Worm (Caenorhabditis elegans): Measurements from ENCODE around the gene T09F5.20.
A peak's percentile ranks its signal among the peaks of the same experiment; 100 is the strongest.

The T09F5.20 gene

ce11 chrV:15187083-15188057 lies 39.7 kb upstream of the T09F5.20 start, which contains the start of the genes cyn-7 and bath-36 (continued):
- TF ChIP-seq aly-2 (tag; optimal IDR thresholded peaks at IDR 0.05) = no peak
- TF ChIP-seq ZK546.5 (tag; optimal IDR thresholded peaks at IDR 0.05) = no peak
- no peak for TF ChIP-seq ztf-11 (tag; optimal IDR thresholded peaks at IDR 0.05)
- TF ChIP-seq sem-4 (tag; optimal IDR thresholded peaks at IDR 0.05) = peak; percentile 24
- no peak for TF ChIP-seq nhr-10 (tag; optimal IDR thresholded peaks at IDR 0.05)
- peak; percentile 3 for TF ChIP-seq mab-5 (tag; optimal IDR thresholded peaks at IDR 0.05)
- no peak for TF ChIP-seq zag-1 (tag; optimal IDR thresholded peaks at IDR 0.05)
- TF ChIP-seq ama-1 (optimal IDR thresholded peaks at IDR 0.05) = no peak
- no peak for TF ChIP-seq lin-11 (tag; optimal IDR thresholded peaks at IDR 0.05)
- TF ChIP-seq snpc-4 (tag; optimal IDR thresholded peaks at IDR 0.05) = peak; percentile 28
- peak; percentile 70 for TF ChIP-seq lin-13 (GFP tag; optimal IDR thresholded peaks at IDR 0.05)

ce11 chrV:15186259-15186927 lies 38.7 kb upstream of the T09F5.20 start, which contains the start of gene Y75B12B.3:
Gene Y75B12B.3, minus strand, starts transcription at chrV:15186279.
- TF ChIP-seq elt-1 (tag; optimal IDR thresholded peaks at IDR 0.05) (no peak), lin-11 (tag; optimal IDR thresholded peaks at IDR 0.05) (no peak), ama-1 (optimal IDR thresholded peaks at IDR 0.05) (peak; percentile 75), mab-5 (tag; optimal IDR thresholded peaks at IDR 0.05) (no peak), lsy-2 (tag; optimal IDR thresholded peaks at IDR 0.05) (peak in 1 of 2 experiments; percentile 29)

ce11 chrV:15184097-15185040 lies 36.7 kb upstream of the T09F5.20 start, which contains the start of gene Y75B12B.1:
Gene Y75B12B.1, plus strand, starts transcription at chrV:15184699.
- no peak for TF ChIP-seq lsy-2 (tag; optimal IDR thresholded peaks at IDR 0.05)
- no peak for TF ChIP-seq nhr-6 (tag; optimal IDR thresholded peaks at IDR 0.05)
- no peak for TF ChIP-seq ztf-4 (tag; optimal IDR thresholded peaks at IDR 0.05)
- no peak for TF ChIP-seq fos-1 (tag; optimal IDR thresholded peaks at IDR 0.05)
- TF ChIP-seq ceh-16 (tag; optimal IDR thresholded peaks at IDR 0.05) = no peak
- no peak for TF ChIP-seq Y55F3AM.14 (GFP tag; optimal IDR thresholded peaks at IDR 0.05)
- TF ChIP-seq ZK546.5 (tag; optimal IDR thresholded peaks at IDR 0.05) = no peak
- TF ChIP-seq blmp-1 (tag; optimal IDR thresholded peaks at IDR 0.05; ENCODE audit: insufficient read depth) = no peak
- no peak for TF ChIP-seq lin-13 (GFP tag; optimal IDR thresholded peaks at IDR 0.05)
- TF ChIP-seq nhr-10 (tag; optimal IDR thresholded peaks at IDR 0.05) = no peak
- no peak for TF ChIP-seq unc-39 (tag; optimal IDR thresholded peaks at IDR 0.05)
- TF ChIP-seq ztf-11 (tag; optimal IDR thresholded peaks at IDR 0.05) = no peak
- no peak for TF ChIP-seq nhr-23 (tag; optimal IDR thresholded peaks at IDR 0.05)

ce11 chrV:15182407-15182806 lies 34.7 kb upstream of the T09F5.20 start, which contains the start of gene fbxa-84:
Gene fbxa-84, plus strand, starts transcription at chrV:15182440.
- TF ChIP-seq nhr-11 (tag; optimal IDR thresholded peaks at IDR 0.05) = no peak
- peak; percentile 67 for TF ChIP-seq fos-1 (tag; optimal IDR thresholded peaks at IDR 0.05)
- no peak for TF ChIP-seq mbf-1 (tag; optimal IDR thresholded peaks at IDR 0.05)
- no peak for TF ChIP-seq lin-39 (tag; optimal IDR thresholded peaks at IDR 0.05)

ce11 chrV:15181899-15182298 lies 34.2 kb upstream of the T09F5.20 start:
- TF ChIP-seq nhr-21 (tag; optimal IDR thresholded peaks at IDR 0.05) (peak; percentile 21), ztf-1 (GFP tag; conservative IDR thresholded peaks at IDR 0.05) (no peak)

ce11 chrV:15179757-15180156 lies 32.1 kb upstream of the T09F5.20 start, which contains the start of gene T09F5.10:
Gene T09F5.10, plus strand, starts transcription at chrV:15180057.
- no peak for TF ChIP-seq nhr-129 (tag; optimal IDR thresholded peaks at IDR 0.05)
- no peak for TF ChIP-seq nhr-6 (tag; optimal IDR thresholded peaks at IDR 0.05)
- no peak for TF ChIP-seq blmp-1 (tag; optimal IDR thresholded peaks at IDR 0.05; ENCODE audit: insufficient read depth)
- TF ChIP-seq nhr-237 (tag; optimal IDR thresholded peaks at IDR 0.05) = no peak
- TF ChIP-seq ZK546.5 (tag; optimal IDR thresholded peaks at IDR 0.05) = no peak
- TF ChIP-seq mab-5 (tag; optimal IDR thresholded peaks at IDR 0.05) = no peak
- TF ChIP-seq lin-11 (tag; optimal IDR thresholded peaks at IDR 0.05) = no peak
- no peak for TF ChIP-seq zag-1 (tag; optimal IDR thresholded peaks at IDR 0.05)
- no peak for TF ChIP-seq R02D3.7 (tag; optimal IDR thresholded peaks at IDR 0.05)
- TF ChIP-seq alr-1 (tag; optimal IDR thresholded peaks at IDR 0.05) = no peak
- TF ChIP-seq mbf-1 (tag; optimal IDR thresholded peaks at IDR 0.05) = no peak
- no peak for TF ChIP-seq lsy-2 (tag; optimal IDR thresholded peaks at IDR 0.05)
- no peak for TF ChIP-seq nhr-10 (tag; optimal IDR thresholded peaks at IDR 0.05)
- TF ChIP-seq snpc-4 (tag; optimal IDR thresholded peaks at IDR 0.05) = no peak

Data from whole organism, L2 larva.